Worm (Caenorhabditis elegans): Measurements from ENCODE around the gene gst-36.

- TF ChIP-seq nhr-48 (tag; optimal IDR thresholded peaks at IDR 0.05) (no peak), pha-4 (GFP tag; IDR thresholded peaks at IDR 0.05) (no peak), pha-4 (tag; optimal IDR thresholded peaks at IDR 0.05) (peak; percentile 89), spr-3 (GFP tag; optimal IDR thresholded peaks at IDR 0.05) (no peak), ama-1 (optimal IDR thresholded peaks at IDR 0.05) (no peak), dmd-9 (GFP tag; IDR thresholded peaks at IDR 0.05) (no peak), snpc-4 (tag; optimal IDR thresholded peaks at IDR 0.05) (no peak), ztf-11 (tag; optimal IDR thresholded peaks at IDR 0.05) (no peak), spr-1 (tag; optimal IDR thresholded peaks at IDR 0.05) (no peak), nhr-237 (tag; optimal IDR thresholded peaks at IDR 0.05) (no peak), set-16 (GFP tag; IDR thresholded peaks at IDR 0.05) (no peak), ZK546.5 (tag; optimal IDR thresholded peaks at IDR 0.05) (no peak), mdl-1 (tag; optimal IDR thresholded peaks at IDR 0.05) (no peak)
These were observed 10.9 kb downstream of the gst-36 start, which contains the start of gene lec-7 for ce11 chrX:9851745-9852330.

Measured in whole organism, L4 larva.